Worm (Caenorhabditis elegans): ENCODE results near the gene ccdc-47.

DNA sequence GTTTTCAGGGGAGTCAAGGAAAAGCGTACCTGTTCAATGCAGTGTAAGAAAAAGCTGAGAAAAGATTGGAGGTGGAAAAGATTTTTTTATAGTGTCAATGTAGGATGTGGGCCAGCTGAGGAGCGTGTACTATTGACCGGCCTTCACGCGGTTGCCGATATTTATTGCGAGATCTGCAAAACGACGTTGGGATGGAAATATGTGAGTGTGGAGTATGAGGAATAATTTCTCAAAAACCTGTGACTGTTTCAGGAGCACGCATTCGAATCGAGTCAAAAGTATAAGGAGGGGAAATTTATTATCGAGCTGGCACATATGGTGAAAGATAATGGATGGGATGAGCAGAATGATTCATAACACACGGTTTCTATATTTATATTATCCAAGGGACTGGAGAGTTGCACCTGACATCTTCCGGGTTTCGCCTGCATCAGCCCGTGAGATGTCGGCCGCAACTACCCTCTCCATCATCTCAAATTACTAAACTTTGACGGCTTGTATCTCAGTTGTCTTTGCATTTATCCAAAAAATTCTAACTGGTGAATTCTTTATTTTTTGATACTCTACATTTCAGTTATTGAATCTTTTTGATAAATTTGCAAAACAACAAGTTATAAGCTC is 40.5 kb downstream of the ccdc-47 start:
- TF ChIP-seq klf-2 (GFP tag; conservative IDR thresholded peaks at IDR 0.05): no peak
- no peak for TF ChIP-seq ref-1 (GFP tag; conservative IDR thresholded peaks at IDR 0.05)
- no peak for TF ChIP-seq ztf-23 (GFP tag; IDR thresholded peaks at IDR 0.05)
